Worm (Caenorhabditis elegans) whole organism, early embryonic: ENCODE measurements around the gene oac-31.

ENCODE experiments used
- B0310.2 ChIP-seq: sonication (generic microtip); optimal IDR thresholded peaks from 2 replicates; lab custom pipeline; 2016; ENCODE audit warnings: mild to moderate bottlenecking, missing genetic modification characterization, missing compliant biosample characterization
- F13C5.2 ChIP-seq: sonication (generic microtip); optimal IDR thresholded peaks from 2 replicates; lab custom pipeline; 2017; ENCODE audit warnings: mild to moderate bottlenecking, missing genetic modification characterization, inconsistent platforms, missing compliant biosample characterization
- aly-1 ChIP-seq: sonication (generic microtip); optimal IDR thresholded peaks from 2 replicates; lab custom pipeline; 2016; ENCODE audit warnings: missing genetic modification characterization, missing compliant biosample characterization
- ama-1 ChIP-seq: fragments of 150-350 bp; optimal IDR thresholded peaks from 2 replicates; lab custom pipeline; 2014
- ceh-13 ChIP-seq: fragments of 200-800 bp; sonication (Bioruptor generic); optimal IDR thresholded peaks from 2 replicates; lab custom pipeline; 2018; ENCODE audit warnings: mild to moderate bottlenecking, missing genetic modification characterization, missing compliant biosample characterization
- ceh-36 ChIP-seq: sonication (generic microtip); optimal IDR thresholded peaks from 2 replicates; lab custom pipeline; 2016; ENCODE audit warnings: missing genetic modification characterization, inconsistent platforms, missing compliant biosample characterization
- ets-7 ChIP-seq: sonication (generic microtip); optimal IDR thresholded peaks from 2 replicates; lab custom pipeline; 2016; ENCODE audit warnings: missing genotype, missing genetic modification characterization, missing compliant biosample characterization
- flt-1 ChIP-seq: fragments of 200-800 bp; sonication (Bioruptor generic); IDR thresholded peaks from 2 replicates; pipeline ENCODE4 v1.3.6; 2022; ENCODE audit warnings: missing genetic modification characterization, missing compliant biosample characterization
- hmbx-1 ChIP-seq: sonication (generic microtip); optimal IDR thresholded peaks from 2 replicates; lab custom pipeline; 2016; ENCODE audit warnings: mild to moderate bottlenecking, missing genetic modification characterization, missing compliant biosample characterization
- hmg-4 ChIP-seq: fragments of 200-800 bp; sonication (Bioruptor generic); optimal IDR thresholded peaks from 2 replicates; lab custom pipeline; 2018; ENCODE audit warnings: mild to moderate bottlenecking, missing genetic modification characterization, missing compliant biosample characterization
- hnd-1 ChIP-seq: sonication (generic microtip); optimal IDR thresholded peaks from 2 replicates; lab custom pipeline; 2016; ENCODE audit warnings: missing genetic modification characterization, missing compliant biosample characterization
- pes-1 ChIP-seq: fragments of 200-800 bp; sonication (Bioruptor generic); IDR thresholded peaks from 2 replicates; pipeline ENCODE4 v1.3.6; 2022; ENCODE audit warnings: missing genetic modification reagents, missing genetic modification characterization, missing compliant biosample characterization
- scrt-1 ChIP-seq: fragments of 200-800 bp; sonication (Bioruptor generic); IDR thresholded peaks from 2 replicates; pipeline ENCODE4 v1.3.6; 2022; ENCODE audit warnings: missing genetic modification characterization, missing compliant biosample characterization
- sea-1 ChIP-seq: fragments of 200-800 bp; sonication (Bioruptor generic); conservative IDR thresholded peaks from 2 replicates; pipeline ENCODE4 v1.3.6; 2022; ENCODE audit warnings: missing genetic modification characterization, missing compliant biosample characterization
- tbx-11 ChIP-seq: fragments of 200-800 bp; sonication (Bioruptor generic); IDR thresholded peaks from 2 replicates; pipeline ENCODE4 v1.3.6; 2022; ENCODE audit warnings: missing genetic modification characterization, missing compliant biosample characterization
- tbx-37 ChIP-seq: fragments of 200-800 bp; sonication (Bioruptor generic); conservative IDR thresholded peaks from 2 replicates; pipeline ENCODE4 v1.3.6; 2022; ENCODE audit warnings: missing genetic modification reagents, missing genetic modification characterization, missing compliant biosample characterization
- tra-4 ChIP-seq: sonication (generic microtip); optimal IDR thresholded peaks from 2 replicates; lab custom pipeline; 2017; ENCODE audit warnings: missing genetic modification characterization, missing compliant biosample characterization

oac-31 gene

ce11 chrV:1541786-1542185 lies at the start of gene oac-31:
Gene oac-31 (minus strand): TSS chrV:1541886.
- TF ChIP-seq hmbx-1 (tag; lab: Kevin White, UChicago): no peak
- TF ChIP-seq sea-1 (GFP tag; lab: Robert Waterston, UW): no peak
- TF ChIP-seq hmg-4 (GFP tag; lab: Kevin White, UChicago): no peak
- TF ChIP-seq tbx-11 (GFP tag; lab: Robert Waterston, UW): no peak
- TF ChIP-seq F13C5.2: no peak
- no peak for TF ChIP-seq pes-1 (GFP tag; lab: Robert Waterston, UW)
- TF ChIP-seq ceh-36: no peak
- TF ChIP-seq ets-7 (tag; lab: Kevin White, UChicago): no peak
- TF ChIP-seq ceh-13: no peak
- no peak for TF ChIP-seq tra-4 (tag; lab: Kevin White, UChicago)
- TF ChIP-seq flt-1: no peak
- no peak for TF ChIP-seq hnd-1 (tag; lab: Kevin White, UChicago)
- TF ChIP-seq scrt-1 (GFP tag; lab: Robert Waterston, UW): no peak
- no peak for TF ChIP-seq B0310.2 (tag; lab: Kevin White, UChicago)
- TF ChIP-seq aly-1 (tag; lab: Kevin White, UChicago): no peak
- TF ChIP-seq ama-1 (lab: Kevin White, UChicago): no peak
- no peak for TF ChIP-seq tbx-37 (GFP tag; lab: Robert Waterston, UW)

- TF ChIP-seq tra-4 (tag; lab: Kevin White, UChicago) (no peak), ceh-13 (no peak), scrt-1 (GFP tag; lab: Robert Waterston, UW) (no peak), sea-1 (GFP tag; lab: Robert Waterston, UW) (no peak), aly-1 (tag; lab: Kevin White, UChicago) (no peak)
Measured at ce11 chrV:1588128-1588527, 46.4 kb upstream of the oac-31 start, which contains the start of gene F16B4.5. Gene F16B4.5 (plus strand): TSS chrV:1588428.

ce11 chrV:1586906-1587305 lies 45.2 kb upstream of the oac-31 start, which contains the start of gene F16B4.6:
Gene F16B4.6 (plus strand): TSS chrV:1587206.
- TF ChIP-seq F13C5.2 (no peak), sea-1 (GFP tag; lab: Robert Waterston, UW) (no peak)

ce11 chrV:1585411-1585810 lies 43.7 kb upstream of the oac-31 start, which contains the start of gene F16B4.7:
Gene F16B4.7 (plus strand): TSS chrV:1585711.
- TF ChIP-seq ceh-13 (no peak), flt-1 (no peak), tbx-37 (GFP tag; lab: Robert Waterston, UW) (no peak), sea-1 (GFP tag; lab: Robert Waterston, UW) (no peak), ceh-36 (peak; percentile 27), tra-4 (tag; lab: Kevin White, UChicago) (peak; percentile 31), scrt-1 (GFP tag; lab: Robert Waterston, UW) (no peak), aly-1 (tag; lab: Kevin White, UChicago) (no peak), B0310.2 (tag; lab: Kevin White, UChicago) (no peak), ets-7 (tag; lab: Kevin White, UChicago) (no peak), tbx-11 (GFP tag; lab: Robert Waterston, UW) (no peak), pes-1 (GFP tag; lab: Robert Waterston, UW) (no peak), hnd-1 (tag; lab: Kevin White, UChicago) (no peak), hmbx-1 (tag; lab: Kevin White, UChicago) (no peak), F13C5.2 (no peak), hmg-4 (GFP tag; lab: Kevin White, UChicago) (peak; percentile 25)

ce11 chrV:1583242-1583641 lies 41.6 kb upstream of the oac-31 start:
- no peak for TF ChIP-seq ceh-36
- no peak for TF ChIP-seq ceh-13
- no peak for TF ChIP-seq aly-1 (tag; lab: Kevin White, UChicago)
- TF ChIP-seq tbx-37 (GFP tag; lab: Robert Waterston, UW): no peak
- no peak for TF ChIP-seq sea-1 (GFP tag; lab: Robert Waterston, UW)
- TF ChIP-seq ama-1 (lab: Kevin White, UChicago): no peak
- TF ChIP-seq hmbx-1 (tag; lab: Kevin White, UChicago): no peak
- no peak for TF ChIP-seq pes-1 (GFP tag; lab: Robert Waterston, UW)
- TF ChIP-seq hmg-4 (GFP tag; lab: Kevin White, UChicago): no peak
- no peak for TF ChIP-seq flt-1

ce11 chrV:1579790-1580189 lies 38.1 kb upstream of the oac-31 start:
- no peak for TF ChIP-seq scrt-1 (GFP tag; lab: Robert Waterston, UW)

- TF ChIP-seq scrt-1 (GFP tag; lab: Robert Waterston, UW): 0 out of 2 replicates have a peak, but pooled peaks have one; percentile 56
- peak; percentile 58 for TF ChIP-seq hmg-4 (GFP tag; lab: Kevin White, UChicago)
- TF ChIP-seq tra-4 (tag; lab: Kevin White, UChicago): no peak
Measured at ce11 chrV:1578572-1579230, 37.0 kb upstream of the oac-31 start.

ce11 chrV:1577092-1577709 lies 35.5 kb upstream of the oac-31 start:
- no peak for TF ChIP-seq F13C5.2
- no peak for TF ChIP-seq ets-7 (tag; lab: Kevin White, UChicago)
- no peak for TF ChIP-seq ceh-13
- TF ChIP-seq hnd-1 (tag; lab: Kevin White, UChicago): no peak
- TF ChIP-seq hmbx-1 (tag; lab: Kevin White, UChicago): no peak
- TF ChIP-seq flt-1: 0 out of 2 replicates have a peak, but pooled peaks have one; percentile 21
- TF ChIP-seq pes-1 (GFP tag; lab: Robert Waterston, UW): peak; percentile 11; the same call in 1 of the 2 replicates
- TF ChIP-seq sea-1 (GFP tag; lab: Robert Waterston, UW): no peak
- TF ChIP-seq ama-1 (lab: Kevin White, UChicago): no peak
- no peak for TF ChIP-seq tbx-11 (GFP tag; lab: Robert Waterston, UW)
- peak; percentile 30 for TF ChIP-seq hmg-4 (GFP tag; lab: Kevin White, UChicago)
- TF ChIP-seq aly-1 (tag; lab: Kevin White, UChicago): no peak
- TF ChIP-seq tbx-37 (GFP tag; lab: Robert Waterston, UW): no peak
- no peak for TF ChIP-seq tra-4 (tag; lab: Kevin White, UChicago)
- TF ChIP-seq scrt-1 (GFP tag; lab: Robert Waterston, UW): no peak
- TF ChIP-seq ceh-36: no peak
- no peak for TF ChIP-seq B0310.2 (tag; lab: Kevin White, UChicago)
